Fruit fly (Drosophila melanogaster) whole organism, embryonic: Measurements from ENCODE around the gene CG43221.

Experiments used
- Asciz ChIP-seq: fragments of 200-800 bp; sonication (Bioruptor generic); optimal IDR thresholded peaks from 2 replicates; lab custom pipeline; 2017; ENCODE audit warnings: missing biosample characterization, mild to moderate bottlenecking, missing genetic modification characterization, missing genetic modification reagents
- B-H1 ChIP-seq: fragments of 200-800 bp; sonication (Bioruptor generic); IDR thresholded peaks from 3 replicates; pipeline ENCODE4 v1.3.6; 2022; ENCODE audit warnings: missing biosample characterization, missing genetic modification characterization
- BtbVII ChIP-seq: fragments of 200-800 bp; sonication (Bioruptor generic); optimal IDR thresholded peaks from 3 replicates; lab custom pipeline; 2017; ENCODE audit warnings: missing biosample characterization, mild to moderate bottlenecking, missing genetic modification characterization
- CG10543 ChIP-seq: fragments of 200-800 bp; sonication (Bioruptor generic); optimal IDR thresholded peaks from 3 replicates; lab custom pipeline; 2017; ENCODE audit warnings: missing biosample characterization, mild to moderate bottlenecking, missing genetic modification characterization, moderate library complexity
- CG11456 ChIP-seq: fragments of 200-800 bp; sonication (Bioruptor generic); IDR thresholded peaks from 3 replicates; pipeline ENCODE4 v1.3.6; 2022; ENCODE audit warnings: missing biosample characterization, missing genetic modification characterization
- CG11560 ChIP-seq: fragments of 200-800 bp; sonication (Bioruptor generic); IDR thresholded peaks from 3 replicates; pipeline ENCODE4 v1.3.6; 2022; ENCODE audit warnings: missing biosample characterization, missing genetic modification characterization
- CG12236 ChIP-seq: fragments of 200-800 bp; sonication (Bioruptor generic); optimal IDR thresholded peaks from 2 replicates; lab custom pipeline; 2016; ENCODE audit warnings: missing biosample characterization, missing genetic modification characterization
- CG12391 ChIP-seq: fragments of 200-800 bp; sonication (Bioruptor generic); optimal IDR thresholded peaks from 3 replicates; lab custom pipeline; 2018; ENCODE audit warnings: missing biosample characterization, mild to moderate bottlenecking, missing genetic modification characterization, moderate library complexity
- CG15011 ChIP-seq: fragments of 200-800 bp; sonication (Bioruptor generic); optimal IDR thresholded peaks from 3 replicates; lab custom pipeline; 2018; ENCODE audit warnings: missing biosample characterization, mild to moderate bottlenecking, missing genetic modification characterization
- CG16863 ChIP-seq: fragments of 200-800 bp; sonication (Bioruptor generic); optimal IDR thresholded peaks from 3 replicates; lab custom pipeline; 2016; ENCODE audit warnings: missing biosample characterization, missing genetic modification characterization
- CG18011 ChIP-seq: fragments of 200-800 bp; sonication (Bioruptor generic); optimal IDR thresholded peaks from 2 replicates; lab custom pipeline; 2017; ENCODE audit warnings: missing biosample characterization, missing genetic modification characterization, mild to moderate bottlenecking, moderate library complexity, missing genotype
- CG18619 ChIP-seq: fragments of 200-800 bp; sonication (Bioruptor generic); optimal IDR thresholded peaks from 3 replicates; lab custom pipeline; 2017; ENCODE audit warnings: missing biosample characterization, mild to moderate bottlenecking, missing genetic modification characterization
- CG32767 ChIP-seq: fragments of 200-800 bp; sonication (Bioruptor generic); IDR thresholded peaks from 2 replicates; pipeline ENCODE4 v1.3.6; 2022; ENCODE audit warnings: missing biosample characterization, missing genetic modification characterization
- CG3726 ChIP-seq: fragments of 200-800 bp; sonication (Bioruptor generic); IDR thresholded peaks from 3 replicates; pipeline ENCODE4, ENCODE4 v1.3.6; 2022; ENCODE audit warnings: missing biosample characterization, missing genetic modification characterization
- CG42726 ChIP-seq: fragments of 200-800 bp; sonication (Bioruptor generic); IDR thresholded peaks from 2 replicates; pipeline ENCODE4 v1.3.6; 2022; ENCODE audit warnings: missing biosample characterization, missing genetic modification characterization; ENCODE audit not compliant: partially characterized antibody
- CG43689 ChIP-seq: fragments of 200-800 bp; sonication (Bioruptor generic); IDR thresholded peaks from 2 replicates; pipeline ENCODE4 v1.3.6; 2022; ENCODE audit warnings: missing biosample characterization, missing genetic modification characterization
- CG4617 ChIP-seq: fragments of 200-800 bp; sonication (Bioruptor generic); optimal IDR thresholded peaks from 3 replicates; lab custom pipeline; 2016; ENCODE audit warnings: missing biosample characterization, missing genetic modification characterization, borderline replicate concordance
- CG5953 ChIP-seq: fragments of 200-800 bp; sonication (Bioruptor generic); IDR thresholded peaks from 2 replicates; pipeline ENCODE4 v1.3.6; 2022; ENCODE audit warnings: missing biosample characterization, missing genetic modification characterization
- CG7839 ChIP-seq: fragments of 200-800 bp; sonication (Bioruptor generic); optimal IDR thresholded peaks from 3 replicates; lab custom pipeline; 2018; ENCODE audit warnings: missing biosample characterization, mild to moderate bottlenecking, missing genetic modification characterization, moderate library complexity
- CG7963 ChIP-seq: fragments of 200-800 bp; sonication (Bioruptor generic); IDR thresholded peaks from 3 replicates; pipeline ENCODE4 v1.3.6; 2022; ENCODE audit warnings: missing biosample characterization, missing genetic modification characterization; ENCODE audit not compliant: partially characterized antibody
- CHES-1-like ChIP-seq: fragments of 200-800 bp; sonication (Bioruptor generic); optimal IDR thresholded peaks from 2 replicates; lab custom pipeline; 2016; ENCODE audit warnings: missing biosample characterization, missing genetic modification characterization
- Dp ChIP-seq: fragments of 200-800 bp; sonication (Bioruptor generic); optimal IDR thresholded peaks from 2 replicates; lab custom pipeline; 2018; ENCODE audit warnings: missing biosample characterization, mild to moderate bottlenecking, missing genetic modification characterization, moderate library complexity
- Dref ChIP-seq: fragments of 200-800 bp; sonication (Bioruptor generic); IDR thresholded peaks from 2 replicates; pipeline ENCODE4 v1.3.6; 2022; ENCODE audit warnings: missing biosample characterization, missing genetic modification characterization
- Fer2 ChIP-seq: fragments of 200-800 bp; sonication (Bioruptor generic); optimal IDR thresholded peaks from 2 replicates; lab custom pipeline; 2018; ENCODE audit warnings: missing biosample characterization, mild to moderate bottlenecking, missing genetic modification characterization, moderate library complexity
- HHEX ChIP-seq: fragments of 200-800 bp; sonication (Bioruptor generic); optimal IDR thresholded peaks from 3 replicates; lab custom pipeline; 2017; ENCODE audit warnings: missing biosample characterization, mild to moderate bottlenecking, missing genetic modification characterization, missing genetic modification reagents
- MTF-1 ChIP-seq: fragments of 200-800 bp; sonication (Bioruptor generic); optimal IDR thresholded peaks from 2 replicates; lab custom pipeline; 2018; ENCODE audit warnings: missing biosample characterization, mild to moderate bottlenecking, missing genetic modification characterization, borderline replicate concordance
- Oli ChIP-seq: fragments of 200-800 bp; sonication (Bioruptor generic); optimal IDR thresholded peaks from 2 replicates; lab custom pipeline; 2018; ENCODE audit warnings: missing biosample characterization, mild to moderate bottlenecking, missing genetic modification characterization, moderate library complexity
- Sin3A ChIP-seq: fragments of >200 bp; optimal IDR thresholded peaks from 2 replicates; lab custom pipeline; 2018
- Trl ChIP-seq, 3 experiments: fragments of >200 bp in 2 of 3; fragments of 200-800 bp in 1 of 3; sonication (Bioruptor generic) in 1 of 3; optimal IDR thresholded peaks; 2 replicates in 1 of 3; 3 replicates in 2 of 3; lab custom pipeline; 2016 to 2017; ENCODE audit warnings: missing biosample characterization in 1 of 3, missing genetic modification characterization in 1 of 3
- ac ChIP-seq: fragments of 200-800 bp; sonication (Bioruptor generic); optimal IDR thresholded peaks from 3 replicates; lab custom pipeline; 2017; ENCODE audit warnings: missing biosample characterization, mild to moderate bottlenecking, missing genetic modification characterization
- ato ChIP-seq: fragments of 200-800 bp; sonication (Bioruptor generic); IDR thresholded peaks from 2 replicates; pipeline ENCODE4 v1.3.6; 2022; ENCODE audit warnings: missing biosample characterization, missing genetic modification characterization; ENCODE audit not compliant: partially characterized antibody
- bigmax ChIP-seq: fragments of 200-800 bp; sonication (Bioruptor generic); optimal IDR thresholded peaks from 2 replicates; lab custom pipeline; 2018; ENCODE audit warnings: missing biosample characterization, mild to moderate bottlenecking, missing genetic modification characterization
- crc ChIP-seq: fragments of 200-800 bp; sonication (Bioruptor generic); optimal IDR thresholded peaks from 2 replicates; lab custom pipeline; 2016; ENCODE audit warnings: missing biosample characterization, missing genetic modification characterization
- crp ChIP-seq, 2 experiments: fragments of 200-800 bp; sonication (Bioruptor generic); optimal IDR thresholded peaks; 2 replicates in 1 of 2; 3 replicates in 1 of 2; lab custom pipeline; 2017; ENCODE audit warnings: missing biosample characterization in 2 of 2, missing genetic modification characterization in 2 of 2, mild to moderate bottlenecking in 1 of 2, moderate library complexity in 1 of 2
- cwo ChIP-seq: fragments of 200-800 bp; sonication (Bioruptor generic); optimal IDR thresholded peaks from 3 replicates; lab custom pipeline; 2017; ENCODE audit warnings: missing biosample characterization, missing genetic modification characterization, mild to moderate bottlenecking, moderate library complexity, missing genetic modification reagents
- disco-r ChIP-seq: fragments of 200-800 bp; sonication (Bioruptor generic); optimal IDR thresholded peaks from 2 replicates; lab custom pipeline; 2016; ENCODE audit warnings: missing biosample characterization, missing genetic modification characterization
- dmrt11E ChIP-seq: fragments of 200-800 bp; sonication (Bioruptor generic); optimal IDR thresholded peaks from 3 replicates; lab custom pipeline; 2018; ENCODE audit warnings: missing biosample characterization, mild to moderate bottlenecking, missing genetic modification characterization, moderate library complexity
- h ChIP-seq: fragments of >200 bp; optimal IDR thresholded peaks from 2 replicates; lab custom pipeline; 2017
- hkb ChIP-seq, 2 experiments: fragments of 200-800 bp in 1 of 2; fragments of >200 bp in 1 of 2; sonication (Bioruptor generic) in 1 of 2; IDR thresholded peaks in 1 of 2; optimal IDR thresholded peaks in 1 of 2; 2 replicates each; pipeline versions ENCODE4 v1.3.6 to Lab custom; 2017 to 2022; ENCODE audit warnings: missing biosample characterization in 1 of 2, missing genetic modification characterization in 1 of 2
- jumu ChIP-seq: fragments of 200-800 bp; sonication (Bioruptor generic); optimal IDR thresholded peaks from 3 replicates; lab custom pipeline; 2016; ENCODE audit warnings: missing biosample characterization, missing genetic modification characterization
- kah ChIP-seq: fragments of 200-800 bp; sonication (Bioruptor generic); optimal IDR thresholded peaks from 2 replicates; lab custom pipeline; 2018; ENCODE audit warnings: missing biosample characterization, mild to moderate bottlenecking, missing genetic modification characterization
- pb ChIP-seq: fragments of 200-800 bp; sonication (Bioruptor generic); optimal IDR thresholded peaks from 3 replicates; lab custom pipeline; 2016; ENCODE audit warnings: missing biosample characterization, missing genetic modification characterization
- pros ChIP-seq: fragments of 200-800 bp; sonication (Bioruptor generic); optimal IDR thresholded peaks from 3 replicates; lab custom pipeline; 2019; ENCODE audit warnings: missing biosample characterization, mild to moderate bottlenecking, missing genetic modification characterization, moderate library complexity
- psq ChIP-seq: fragments of 200-800 bp; sonication (Bioruptor generic); optimal IDR thresholded peaks from 2 replicates; lab custom pipeline; 2017; ENCODE audit warnings: missing biosample characterization, missing genetic modification characterization
- pzg ChIP-seq: fragments of 200-800 bp; sonication (Bioruptor generic); optimal IDR thresholded peaks from 3 replicates; lab custom pipeline; 2018; ENCODE audit warnings: missing biosample characterization, mild to moderate bottlenecking, missing genetic modification characterization, moderate library complexity
- sima ChIP-seq: fragments of 200-800 bp; sonication (Bioruptor generic); optimal IDR thresholded peaks from 2 replicates; lab custom pipeline; 2016; ENCODE audit warnings: missing biosample characterization, missing genetic modification characterization
- tna ChIP-seq: fragments of 200-800 bp; sonication (Bioruptor generic); IDR thresholded peaks from 2 replicates; pipeline ENCODE4 v1.3.6; 2022; ENCODE audit warnings: missing biosample characterization, missing genetic modification characterization; ENCODE audit not compliant: partially characterized antibody
- twi ChIP-seq: fragments of 200-800 bp; optimal IDR thresholded peaks from 2 replicates; lab custom pipeline; 2019; ENCODE audit warnings: missing biosample characterization, mild to moderate bottlenecking, missing genetic modification characterization, moderate library complexity

The CG43221 gene

dm6 chr2L:17514090-17514715 is 28.6 kb downstream of the CG43221 start (continued):
- TF ChIP-seq CG4617 = no peak
- TF ChIP-seq HHEX (GFP tag; lab: Kevin White, UChicago) = peak; percentile 86
- TF ChIP-seq pros (GFP tag; lab: Kevin White, UChicago) = peak; percentile 88
- peak; percentile 85 for TF ChIP-seq CG32767
- peak; percentile 12 for TF ChIP-seq crc (GFP tag; lab: Kevin White, UChicago)
- no peak for TF ChIP-seq Dp (GFP tag; lab: Kevin White, UChicago)
- peak; percentile 79 for TF ChIP-seq kah
- TF ChIP-seq crp (GFP tag; optimal IDR thresholded peaks at IDR 0.05; lab: Kevin White, UChicago) = peak in 1 of 2 experiments; percentile 36
- TF ChIP-seq jumu (GFP tag; lab: Kevin White, UChicago) = peak; percentile 72
- TF ChIP-seq Sin3A = no peak
- TF ChIP-seq tna = no peak
- no peak for TF ChIP-seq Trl (optimal IDR thresholded peaks at IDR 0.05; lab: Kevin White, UChicago)
- TF ChIP-seq Trl (GFP tag; optimal IDR thresholded peaks at IDR 0.05; lab: Kevin White, UChicago) = peak; percentile 74
- TF ChIP-seq CG7839 (tag; lab: Kevin White, UChicago) = peak; percentile 93
- peak; percentile 75 for TF ChIP-seq CG18619 (GFP tag; lab: Kevin White, UChicago)
- TF ChIP-seq CG12391 (tag; lab: Kevin White, UChicago) = peak; percentile 93
- peak; percentile 45 for TF ChIP-seq disco-r (GFP tag; lab: Kevin White, UChicago)
- no peak for TF ChIP-seq CG7963 (GFP tag; lab: Robert Waterston, UW)
- peak; percentile 88 for TF ChIP-seq Fer2
- TF ChIP-seq CG18011 (GFP tag; lab: Kevin White, UChicago) = no peak
- peak; percentile 77 for TF ChIP-seq BtbVII (GFP tag; lab: Kevin White, UChicago)
- TF ChIP-seq CG42726 (GFP tag; lab: Robert Waterston, UW) = no peak
- peak; percentile 87 for TF ChIP-seq Asciz (GFP tag; lab: Kevin White, UChicago)
- peak; percentile 75 for TF ChIP-seq ac (GFP tag; lab: Kevin White, UChicago)
- peak; percentile 78 for TF ChIP-seq CG11560 (tag; lab: Robert Waterston, UW)
- no peak for TF ChIP-seq pzg (GFP tag; lab: Kevin White, UChicago)
- peak; percentile 66 for TF ChIP-seq pb
- TF ChIP-seq dmrt11E (tag; lab: Kevin White, UChicago) = peak; percentile 95
- TF ChIP-seq hkb (optimal IDR thresholded peaks at IDR 0.05; lab: Kevin White, UChicago) = no peak
- peak; percentile 89 for TF ChIP-seq hkb (GFP tag; IDR thresholded peaks at IDR 0.05; lab: Robert Waterston, UW)
- peak; percentile 88 for TF ChIP-seq CG10543 (GFP tag; lab: Kevin White, UChicago)
- peak; percentile 38; the same call in 1 of the 2 replicates for TF ChIP-seq CG43689 (GFP tag; lab: Robert Waterston, UW)
- TF ChIP-seq CG12236 (GFP tag; lab: Kevin White, UChicago) = peak; percentile 73
- TF ChIP-seq cwo (GFP tag; lab: Kevin White, UChicago) = peak; percentile 83
- TF ChIP-seq sima (GFP tag; lab: Kevin White, UChicago) = peak; percentile 35
- peak; percentile 61 for TF ChIP-seq MTF-1
- TF ChIP-seq psq (GFP tag; lab: Kevin White, UChicago) = peak; percentile 62
- peak; percentile 62; the same call in 1 of the 3 replicates for TF ChIP-seq CG3726 (GFP tag; lab: Robert Waterston, UW)
- TF ChIP-seq B-H1 = peak; percentile 77
- no peak for TF ChIP-seq ato (GFP tag; lab: Robert Waterston, UW)
- TF ChIP-seq twi (tag; lab: Kevin White, UChicago) = peak; percentile 86
- peak; percentile 60; the same call in 2 of the 3 replicates for TF ChIP-seq CG11456 (GFP tag; lab: Robert Waterston, UW)
- 0 out of 2 replicates have a peak, but pooled peaks have one; percentile 23 for TF ChIP-seq CG5953 (GFP tag; lab: Robert Waterston, UW)
- peak; percentile 88 for TF ChIP-seq Oli
- peak; percentile 79 for TF ChIP-seq CG16863
- peak; percentile 58 for TF ChIP-seq CHES-1-like (GFP tag; lab: Kevin White, UChicago)
- TF ChIP-seq Dref (GFP tag; lab: Robert Waterston, UW) = no peak
- no peak for TF ChIP-seq bigmax (GFP tag; lab: Kevin White, UChicago)
- no peak for TF ChIP-seq h (lab: Kevin White, UChicago)
- TF ChIP-seq CG15011 (GFP tag; lab: Kevin White, UChicago) = peak; percentile 72
